Fruit fly (Drosophila melanogaster) Kc167 (cell line): ENCODE measurements around the gene Prosbeta4.

Source experiments
- Myc ChIP-seq: fragments of >200 bp; optimal IDR thresholded peaks from 2 replicates; lab custom pipeline; 2017; ENCODE audit warnings: missing external identifiers
- Sin3A ChIP-seq: fragments of >200 bp; optimal IDR thresholded peaks from 2 replicates; lab custom pipeline; 2018; ENCODE audit warnings: missing external identifiers
- h ChIP-seq: fragments of >200 bp; optimal IDR thresholded peaks from 3 replicates; lab custom pipeline; 2018; ENCODE audit warnings: missing external identifiers
- insv ChIP-seq: fragments of >200 bp; optimal IDR thresholded peaks from 3 replicates; lab custom pipeline; 2018; ENCODE audit warnings: missing external identifiers
- psq ChIP-seq: fragments of >200 bp; optimal IDR thresholded peaks from 2 replicates; lab custom pipeline; 2017; ENCODE audit warnings: missing external identifiers
- ttk ChIP-seq: sonication (Bioruptor generic); optimal IDR thresholded peaks from 2 replicates; lab custom pipeline; 2017; ENCODE audit warnings: missing external identifiers

Prosbeta4 gene

dm6 chr2L:16731799-16732198 is at the start of gene Prosbeta4:
Gene Prosbeta4, minus strand, starts transcription at chr2L:16732133.
- TF ChIP-seq Myc, result no peak
- TF ChIP-seq insv (lab: Kevin White, UChicago), result no peak
- TF ChIP-seq ttk (lab: Kevin White, UChicago), result no peak
- TF ChIP-seq h (lab: Kevin White, UChicago), result no peak
- no peak for TF ChIP-seq Sin3A (lab: Kevin White, UChicago)
- no peak for TF ChIP-seq psq (lab: Kevin White, UChicago)

- no peak for TF ChIP-seq Myc
- TF ChIP-seq Sin3A (lab: Kevin White, UChicago), result no peak
- no peak for TF ChIP-seq h (lab: Kevin White, UChicago)
- no peak for TF ChIP-seq ttk (lab: Kevin White, UChicago)
- no peak for TF ChIP-seq insv (lab: Kevin White, UChicago)
- TF ChIP-seq psq (lab: Kevin White, UChicago), result no peak
These were observed 34.3 kb upstream of the Prosbeta4 start, which contains the start of gene Mhc for dm6 chr2L:16766070-16766752. Gene Mhc, plus strand, starts transcription at chr2L:16766566.

dm6 chr2L:16764480-16764879 is 32.5 kb upstream of the Prosbeta4 start:
- TF ChIP-seq insv (lab: Kevin White, UChicago) (no peak), Sin3A (lab: Kevin White, UChicago) (no peak), psq (lab: Kevin White, UChicago) (no peak)

- TF ChIP-seq insv (lab: Kevin White, UChicago) (no peak), ttk (lab: Kevin White, UChicago) (no peak), Myc (no peak), Sin3A (lab: Kevin White, UChicago) (no peak), h (lab: Kevin White, UChicago) (no peak), psq (lab: Kevin White, UChicago) (no peak)
These were observed 30.0 kb upstream of the Prosbeta4 start for dm6 chr2L:16761891-16762290.

dm6 chr2L:16760504-16761417 is 28.8 kb upstream of the Prosbeta4 start, which contains the start of gene ppk17:
Gene ppk17, minus strand, starts transcription at chr2L:16760554.
- TF ChIP-seq ttk (lab: Kevin White, UChicago), result no peak
- TF ChIP-seq Myc, result no peak
- TF ChIP-seq insv (lab: Kevin White, UChicago), result no peak
- TF ChIP-seq h (lab: Kevin White, UChicago), result no peak
- no peak for TF ChIP-seq psq (lab: Kevin White, UChicago)
- TF ChIP-seq Sin3A (lab: Kevin White, UChicago), result no peak

DNA sequence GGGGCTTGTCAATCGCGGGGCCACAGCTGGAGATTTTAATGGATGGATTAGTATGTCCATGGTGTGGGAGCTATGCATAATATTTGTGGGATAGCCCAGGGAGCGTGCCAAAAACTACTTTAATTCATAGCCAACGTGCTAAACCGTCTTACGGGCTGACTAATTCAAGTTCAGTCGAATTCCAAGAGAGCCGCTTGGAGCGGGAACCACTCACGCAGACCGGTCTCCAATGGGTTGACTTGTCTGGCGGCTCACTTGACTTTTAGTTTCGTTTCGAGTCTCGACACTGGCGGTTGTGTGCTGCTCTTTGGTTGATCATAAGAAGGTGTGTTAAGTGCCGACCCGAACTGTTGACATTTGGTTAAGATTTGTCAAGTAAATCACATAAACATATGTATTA is 22.1 kb upstream of the Prosbeta4 start, which contains the start of gene yellow-b:
Gene yellow-b, plus strand, starts transcription at position 263 of the 400 bp plus-strand sequence.
- no peak for TF ChIP-seq insv (lab: Kevin White, UChicago)
- no peak for TF ChIP-seq h (lab: Kevin White, UChicago)
- TF ChIP-seq Sin3A (lab: Kevin White, UChicago), result no peak
- TF ChIP-seq ttk (lab: Kevin White, UChicago), result no peak
- TF ChIP-seq psq (lab: Kevin White, UChicago), result no peak
- TF ChIP-seq Myc, result no peak

DNA sequence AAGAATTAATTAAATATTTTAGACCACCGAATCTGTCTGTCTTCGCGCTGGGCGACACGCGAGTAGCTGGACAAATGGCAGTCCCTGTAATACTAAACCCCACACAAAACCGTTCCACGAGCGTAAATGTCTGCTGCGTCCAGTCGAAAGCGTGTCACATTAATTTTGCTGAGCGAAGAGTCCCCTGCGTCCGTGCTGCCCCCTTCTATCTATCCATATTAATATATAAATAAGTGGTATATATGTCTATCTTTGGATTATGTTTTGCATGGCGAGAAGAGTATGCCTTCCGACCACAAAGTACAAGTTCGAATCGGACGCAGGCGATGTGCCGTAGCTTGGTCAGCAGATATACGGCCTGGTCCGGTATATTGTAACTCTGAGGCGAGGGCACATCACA is 20.4 kb upstream of the Prosbeta4 start:
- no peak for TF ChIP-seq psq (lab: Kevin White, UChicago)
- TF ChIP-seq insv (lab: Kevin White, UChicago), result no peak
- no peak for TF ChIP-seq ttk (lab: Kevin White, UChicago)
- no peak for TF ChIP-seq h (lab: Kevin White, UChicago)
- no peak for TF ChIP-seq Myc
- TF ChIP-seq Sin3A (lab: Kevin White, UChicago), result no peak

- no peak for TF ChIP-seq h (lab: Kevin White, UChicago)
- no peak for TF ChIP-seq insv (lab: Kevin White, UChicago)
- no peak for TF ChIP-seq ttk (lab: Kevin White, UChicago)
- no peak for TF ChIP-seq psq (lab: Kevin White, UChicago)
- TF ChIP-seq Sin3A (lab: Kevin White, UChicago), result no peak
- TF ChIP-seq Myc, result no peak
These were observed 15.2 kb upstream of the Prosbeta4 start for dm6 chr2L:16747145-16747544.

- TF ChIP-seq Sin3A (lab: Kevin White, UChicago) (no peak), h (lab: Kevin White, UChicago) (peak; percentile 36)
These were observed 11.3 kb upstream of the Prosbeta4 start, which contains the start of the genes LSm7 and BuGZ for dm6 chr2L:16743055-16743805. Gene LSm7, minus strand, starts transcription at chr2L:16743100. Gene BuGZ, plus strand, starts transcription at chr2L:16743405.

- TF ChIP-seq h (lab: Kevin White, UChicago) (no peak), insv (lab: Kevin White, UChicago) (no peak), Myc (no peak), ttk (lab: Kevin White, UChicago) (no peak), psq (lab: Kevin White, UChicago) (no peak), Sin3A (lab: Kevin White, UChicago) (no peak)
These were observed 6.4 kb upstream of the Prosbeta4 start, which contains the start of the genes glu and ChLD3 for dm6 chr2L:16738206-16738900. Gene glu, minus strand, starts transcription at chr2L:16738388. Gene ChLD3, plus strand, starts transcription at chr2L:16738850.
